Worm (Caenorhabditis elegans) whole organism, mixed stage, embryonic: ENCODE data around the gene gst-31.

Source experiments
- blmp-1 ChIP-seq: fragments of 150-350 bp; optimal IDR thresholded peaks from 2 replicates; lab custom pipeline; 2014; ENCODE audit warnings: missing biosample characterization, missing genetic modification characterization
- nhr-237 ChIP-seq: fragments of 150-350 bp; optimal IDR thresholded peaks from 2 replicates; lab custom pipeline; 2014; ENCODE audit warnings: missing biosample characterization, missing genetic modification characterization
- nhr-76 ChIP-seq: sonication (generic microtip); optimal IDR thresholded peaks from 2 replicates; lab custom pipeline; 2017; ENCODE audit warnings: missing biosample characterization, missing genetic modification characterization
- snpc-4 ChIP-seq: fragments of 150-350 bp; optimal IDR thresholded peaks from 2 replicates; lab custom pipeline; 2014; ENCODE audit warnings: missing biosample characterization, missing genetic modification characterization
- unc-62 ChIP-seq: fragments of 150-350 bp; optimal IDR thresholded peaks from 2 replicates; lab custom pipeline; 2014; ENCODE audit warnings: missing biosample characterization, missing genetic modification reagents, missing genetic modification characterization

ce11 chrII:15208151-15208550 lies 33.4 kb upstream of the gst-31 start:
- no peak for TF ChIP-seq unc-62
- TF ChIP-seq snpc-4 (tag; lab: Kevin White, UChicago) = no peak
- TF ChIP-seq nhr-76 = no peak
- TF ChIP-seq blmp-1 (tag; lab: Kevin White, UChicago) = no peak
- no peak for TF ChIP-seq nhr-237
